Fruit fly (Drosophila melanogaster) whole organism, prepupa: ENCODE data around the gene CG14137.

Experiments used
- CG6808 ChIP-seq: fragments of 200-800 bp; sonication (Bioruptor generic); optimal IDR thresholded peaks from 3 replicates; lab custom pipeline; 2017; ENCODE audit warnings: missing biosample characterization, missing genetic modification characterization, mild to moderate bottlenecking, moderate library complexity, missing genetic modification reagents
- CG7368 ChIP-seq: fragments of 200-800 bp; sonication (Bioruptor generic); optimal IDR thresholded peaks from 3 replicates; lab custom pipeline; 2016; ENCODE audit warnings: missing biosample characterization, missing genetic modification characterization
- Gug ChIP-seq: fragments of 200-800 bp; sonication (Bioruptor generic); IDR thresholded peaks from 2 replicates; pipeline ENCODE4 v1.3.6; 2022; ENCODE audit warnings: missing biosample characterization, missing genetic modification characterization
- acj6 ChIP-seq: fragments of 200-800 bp; sonication (Bioruptor generic); optimal IDR thresholded peaks from 3 replicates; lab custom pipeline; 2016; ENCODE audit warnings: missing biosample characterization, missing genetic modification characterization

DNA sequence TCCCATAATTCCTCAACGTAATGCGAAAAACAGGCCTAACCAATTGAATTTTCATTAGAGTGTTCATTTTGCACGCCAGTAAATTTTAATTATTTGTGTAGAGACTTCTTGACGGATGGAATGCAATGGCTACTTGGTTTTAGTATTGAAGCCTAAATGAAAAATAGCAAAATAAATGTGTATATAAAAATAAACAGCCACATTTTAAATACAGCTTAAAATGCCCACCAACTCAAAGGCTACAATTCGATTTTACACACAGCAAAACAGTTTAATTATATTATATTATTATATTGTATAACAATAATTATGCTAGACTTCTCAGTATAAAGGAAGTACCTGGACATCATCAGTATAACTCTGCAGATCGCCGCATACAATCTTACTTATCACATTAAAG is 24.4 kb upstream of the CG14137 start, which contains the start of gene Akr1B:
- TF ChIP-seq Gug (GFP tag; lab: Robert Waterston, UW), result no peak
- TF ChIP-seq CG6808 (GFP tag; lab: Kevin White, UChicago), result no peak
- no peak for TF ChIP-seq CG7368 (GFP tag; lab: Kevin White, UChicago)
- TF ChIP-seq acj6 (GFP tag; lab: Kevin White, UChicago), result no peak
